Fruit fly (Drosophila melanogaster): ENCODE results near the gene btn.

Gene btn

dm6 chr3R:22560224-22560623 lies 26.2 kb downstream of the btn start:
- no peak for TF ChIP-seq CG8159 (tag; optimal IDR thresholded peaks at IDR 0.05)
- no peak for TF ChIP-seq CG15710 (tag; optimal IDR thresholded peaks at IDR 0.05)
- TF ChIP-seq CG12605 (GFP tag; IDR thresholded peaks at IDR 0.05): no peak
- no peak for TF ChIP-seq CG10348 (GFP tag; IDR thresholded peaks at IDR 0.05)
- no peak for TF ChIP-seq CG14655 (GFP tag; optimal IDR thresholded peaks at IDR 0.05)
- TF ChIP-seq CG34367 (tag; optimal IDR thresholded peaks at IDR 0.05): no peak
- TF ChIP-seq EcR (GFP tag; optimal IDR thresholded peaks at IDR 0.05): no peak
- no peak for TF ChIP-seq CG13204 (GFP tag; optimal IDR thresholded peaks at IDR 0.05)
- no peak for TF ChIP-seq Snoo (tag; optimal IDR thresholded peaks at IDR 0.05)
- no peak for TF ChIP-seq rn (GFP tag; IDR thresholded peaks at IDR 0.05)
- no peak for TF ChIP-seq Ets98B (GFP tag; IDR thresholded peaks at IDR 0.05)
- no peak for TF ChIP-seq D1 (tag; optimal IDR thresholded peaks at IDR 0.05)
- no peak for TF ChIP-seq gl (tag; optimal IDR thresholded peaks at IDR 0.05)
- TF ChIP-seq CG8301 (tag; optimal IDR thresholded peaks at IDR 0.05): no peak
- TF ChIP-seq Pif1B (GFP tag; optimal IDR thresholded peaks at IDR 0.05): no peak
- TF ChIP-seq CG4496 (GFP tag; IDR thresholded peaks at IDR 0.05): no peak
- TF ChIP-seq Pif1A (GFP tag; optimal IDR thresholded peaks at IDR 0.05): no peak
- TF ChIP-seq CG32121 (GFP tag; IDR thresholded peaks at IDR 0.05): no peak
- no peak for TF ChIP-seq fd96Ca (GFP tag; IDR thresholded peaks at IDR 0.05)

- no peak for TF ChIP-seq CG10348 (GFP tag; IDR thresholded peaks at IDR 0.05)
- no peak for TF ChIP-seq CG32121 (GFP tag; IDR thresholded peaks at IDR 0.05)
- TF ChIP-seq CG15710 (tag; optimal IDR thresholded peaks at IDR 0.05): no peak
- TF ChIP-seq CG4496 (GFP tag; IDR thresholded peaks at IDR 0.05): no peak
- no peak for TF ChIP-seq CG12605 (GFP tag; IDR thresholded peaks at IDR 0.05)
- no peak for TF ChIP-seq Ets98B (GFP tag; IDR thresholded peaks at IDR 0.05)
- TF ChIP-seq gl (tag; optimal IDR thresholded peaks at IDR 0.05): no peak
- TF ChIP-seq Pif1B (GFP tag; optimal IDR thresholded peaks at IDR 0.05): no peak
- no peak for TF ChIP-seq EcR (GFP tag; optimal IDR thresholded peaks at IDR 0.05)
- TF ChIP-seq CG8159 (tag; optimal IDR thresholded peaks at IDR 0.05): no peak
- TF ChIP-seq D1 (tag; optimal IDR thresholded peaks at IDR 0.05): no peak
- no peak for TF ChIP-seq CG17806 (tag; optimal IDR thresholded peaks at IDR 0.05)
- TF ChIP-seq CG14655 (GFP tag; optimal IDR thresholded peaks at IDR 0.05): no peak
- no peak for TF ChIP-seq Snoo (tag; optimal IDR thresholded peaks at IDR 0.05)
- TF ChIP-seq CG34367 (tag; optimal IDR thresholded peaks at IDR 0.05): no peak
- no peak for TF ChIP-seq Pif1A (GFP tag; optimal IDR thresholded peaks at IDR 0.05)
- TF ChIP-seq CG9948 (tag; optimal IDR thresholded peaks at IDR 0.05): no peak
- TF ChIP-seq rn (GFP tag; IDR thresholded peaks at IDR 0.05): no peak
- TF ChIP-seq CG8301 (tag; optimal IDR thresholded peaks at IDR 0.05): no peak
Measured at dm6 chr3R:22558398-22558797, 28.0 kb downstream of the btn start.

- TF ChIP-seq CG8159 (tag; optimal IDR thresholded peaks at IDR 0.05) (no peak), CG4496 (GFP tag; IDR thresholded peaks at IDR 0.05) (no peak), Pif1B (GFP tag; optimal IDR thresholded peaks at IDR 0.05) (no peak), CG34367 (tag; optimal IDR thresholded peaks at IDR 0.05) (no peak), Pif1A (GFP tag; optimal IDR thresholded peaks at IDR 0.05) (no peak), CG12605 (GFP tag; IDR thresholded peaks at IDR 0.05) (no peak), CG17806 (tag; optimal IDR thresholded peaks at IDR 0.05) (no peak), CG13204 (GFP tag; optimal IDR thresholded peaks at IDR 0.05) (no peak)
Measured at dm6 chr3R:22557100-22557741, 29.2 kb downstream of the btn start.

- no peak for TF ChIP-seq CG4496 (GFP tag; IDR thresholded peaks at IDR 0.05)
- no peak for TF ChIP-seq Ets98B (GFP tag; IDR thresholded peaks at IDR 0.05)
- no peak for TF ChIP-seq CG12605 (GFP tag; IDR thresholded peaks at IDR 0.05)
- TF ChIP-seq gl (tag; optimal IDR thresholded peaks at IDR 0.05): no peak
- no peak for TF ChIP-seq CG15710 (tag; optimal IDR thresholded peaks at IDR 0.05)
- no peak for TF ChIP-seq rn (GFP tag; IDR thresholded peaks at IDR 0.05)
- TF ChIP-seq Pif1B (GFP tag; optimal IDR thresholded peaks at IDR 0.05): no peak
- TF ChIP-seq fd96Ca (GFP tag; IDR thresholded peaks at IDR 0.05): no peak
- no peak for TF ChIP-seq CG8159 (tag; optimal IDR thresholded peaks at IDR 0.05)
- TF ChIP-seq CG10348 (GFP tag; IDR thresholded peaks at IDR 0.05): no peak
- no peak for TF ChIP-seq CG14655 (GFP tag; optimal IDR thresholded peaks at IDR 0.05)
- TF ChIP-seq CG8301 (tag; optimal IDR thresholded peaks at IDR 0.05): no peak
- TF ChIP-seq D1 (tag; optimal IDR thresholded peaks at IDR 0.05): no peak
- TF ChIP-seq CG9948 (tag; optimal IDR thresholded peaks at IDR 0.05): no peak
- no peak for TF ChIP-seq EcR (GFP tag; optimal IDR thresholded peaks at IDR 0.05)
- TF ChIP-seq CG17806 (tag; optimal IDR thresholded peaks at IDR 0.05): no peak
- no peak for TF ChIP-seq CG13204 (GFP tag; optimal IDR thresholded peaks at IDR 0.05)
- no peak for TF ChIP-seq Snoo (tag; optimal IDR thresholded peaks at IDR 0.05)
- no peak for TF ChIP-seq CG34367 (tag; optimal IDR thresholded peaks at IDR 0.05)
- TF ChIP-seq Pif1A (GFP tag; optimal IDR thresholded peaks at IDR 0.05): no peak
Measured at dm6 chr3R:22552686-22553085, 33.7 kb downstream of the btn start.

- no peak for TF ChIP-seq CG4496 (GFP tag; IDR thresholded peaks at IDR 0.05)
- TF ChIP-seq Ets98B (GFP tag; IDR thresholded peaks at IDR 0.05): no peak
- no peak for TF ChIP-seq CG10348 (GFP tag; IDR thresholded peaks at IDR 0.05)
Measured at dm6 chr3R:22550306-22550812, 36.1 kb downstream of the btn start, which contains the start of gene bond. Gene bond, plus strand, starts transcription at chr3R:22550680.

- TF ChIP-seq rn (GFP tag; IDR thresholded peaks at IDR 0.05) (no peak), CG8301 (tag; optimal IDR thresholded peaks at IDR 0.05) (peak; percentile 0), Ets98B (GFP tag; IDR thresholded peaks at IDR 0.05) (peak; percentile 68; the same call in 1 of the 2 replicates), CG34367 (tag; optimal IDR thresholded peaks at IDR 0.05) (no peak), CG4496 (GFP tag; IDR thresholded peaks at IDR 0.05) (0 out of 3 replicates have a peak, but pooled peaks have one; percentile 30), CG12605 (GFP tag; IDR thresholded peaks at IDR 0.05) (peak; percentile 18; the same call in 1 of the 2 replicates), Snoo (tag; optimal IDR thresholded peaks at IDR 0.05) (peak; percentile 31), Pif1B (GFP tag; optimal IDR thresholded peaks at IDR 0.05) (no peak), Pif1A (GFP tag; optimal IDR thresholded peaks at IDR 0.05) (no peak)
Measured at dm6 chr3R:22547585-22548022, 38.8 kb downstream of the btn start, which contains the start of gene AdipoR. Gene AdipoR, minus strand, starts transcription at chr3R:22547846.

All from whole organism, pupa.